Fruit fly (Drosophila melanogaster) whole organism, prepupa: Measurements from ENCODE around the gene GC.

ENCODE experiments used
- Blimp-1 ChIP-seq: fragments of 200-800 bp; sonication (Bioruptor generic); optimal IDR thresholded peaks from 3 replicates; lab custom pipeline; 2017; ENCODE audit warnings: missing biosample characterization, missing genetic modification characterization, mild to moderate bottlenecking, moderate library complexity, missing genetic modification reagents
- CG10631 ChIP-seq: fragments of 200-800 bp; sonication (Bioruptor generic); optimal IDR thresholded peaks from 2 replicates; lab custom pipeline; 2016; ENCODE audit warnings: missing biosample characterization, missing genetic modification characterization
- CG10669 ChIP-seq: fragments of 200-800 bp; sonication (Bioruptor generic); optimal IDR thresholded peaks from 3 replicates; lab custom pipeline; 2018; ENCODE audit warnings: missing biosample characterization, mild to moderate bottlenecking, missing genetic modification characterization, moderate library complexity
- CG11762 ChIP-seq: fragments of 200-800 bp; sonication (Bioruptor generic); optimal IDR thresholded peaks from 3 replicates; lab custom pipeline; 2016; ENCODE audit warnings: missing biosample characterization, missing genetic modification characterization; ENCODE audit not compliant: insufficient read depth
- CG11902 ChIP-seq: fragments of 200-800 bp; sonication (Bioruptor generic); optimal IDR thresholded peaks from 3 replicates; lab custom pipeline; 2016; ENCODE audit warnings: missing biosample characterization, missing genetic modification characterization
- CG15336 ChIP-seq: fragments of 200-800 bp; sonication (Bioruptor generic); IDR thresholded peaks from 2 replicates; pipeline ENCODE4 v1.3.6; 2022; ENCODE audit warnings: missing biosample characterization, missing genetic modification characterization
- CG1621 ChIP-seq: fragments of 200-800 bp; sonication (Bioruptor generic); optimal IDR thresholded peaks from 3 replicates; lab custom pipeline; 2018; ENCODE audit warnings: missing biosample characterization, mild to moderate bottlenecking, missing genetic modification characterization
- CG31627 ChIP-seq: fragments of 200-800 bp; sonication (Bioruptor generic); optimal IDR thresholded peaks from 3 replicates; lab custom pipeline; 2016; ENCODE audit warnings: missing biosample characterization, missing genetic modification characterization
- CG32006 ChIP-seq: fragments of 200-800 bp; sonication (Bioruptor generic); optimal IDR thresholded peaks from 3 replicates; lab custom pipeline; 2017; ENCODE audit warnings: missing biosample characterization, mild to moderate bottlenecking, missing genetic modification characterization
- CG34406 ChIP-seq: fragments of 200-800 bp; sonication (Bioruptor generic); optimal IDR thresholded peaks from 3 replicates; lab custom pipeline; 2016; ENCODE audit warnings: missing biosample characterization, missing genetic modification characterization
- CG3919 ChIP-seq: fragments of 200-800 bp; sonication (Bioruptor generic); optimal IDR thresholded peaks from 3 replicates; lab custom pipeline; 2016; ENCODE audit warnings: missing biosample characterization, missing genetic modification characterization
- CG4318 ChIP-seq: fragments of 200-800 bp; sonication (Bioruptor generic); optimal IDR thresholded peaks from 3 replicates; lab custom pipeline; 2017; ENCODE audit warnings: missing biosample characterization, mild to moderate bottlenecking, missing genetic modification characterization
- CG6163 ChIP-seq: fragments of 200-800 bp; sonication (Bioruptor generic); IDR thresholded peaks from 3 replicates; pipeline ENCODE4 v1.3.6; 2022; ENCODE audit warnings: missing biosample characterization, missing genetic modification characterization
- CG6276 ChIP-seq: fragments of 200-800 bp; sonication (Bioruptor generic); optimal IDR thresholded peaks from 2 replicates; lab custom pipeline; 2017; ENCODE audit warnings: missing biosample characterization, mild to moderate bottlenecking, missing genetic modification characterization
- CG6792 ChIP-seq: fragments of 200-800 bp; sonication (Bioruptor generic); optimal IDR thresholded peaks from 3 replicates; lab custom pipeline; 2016; ENCODE audit warnings: missing biosample characterization, missing genetic modification characterization
- CG6808 ChIP-seq: fragments of 200-800 bp; sonication (Bioruptor generic); optimal IDR thresholded peaks from 3 replicates; lab custom pipeline; 2017; ENCODE audit warnings: missing biosample characterization, missing genetic modification characterization, mild to moderate bottlenecking, moderate library complexity, missing genetic modification reagents
- CG6854 ChIP-seq: fragments of 200-800 bp; sonication (Bioruptor generic); optimal IDR thresholded peaks from 2 replicates; lab custom pipeline; 2017; ENCODE audit warnings: missing biosample characterization, mild to moderate bottlenecking, missing genetic modification characterization
- CG7368 ChIP-seq: fragments of 200-800 bp; sonication (Bioruptor generic); optimal IDR thresholded peaks from 3 replicates; lab custom pipeline; 2016; ENCODE audit warnings: missing biosample characterization, missing genetic modification characterization
- CG8119 ChIP-seq: fragments of 200-800 bp; sonication (Bioruptor generic); IDR thresholded peaks from 3 replicates; pipeline ENCODE4 v1.3.6; 2022; ENCODE audit warnings: missing biosample characterization, missing genetic modification characterization
- CG8319 ChIP-seq: fragments of 200-800 bp; sonication (Bioruptor generic); optimal IDR thresholded peaks from 3 replicates; lab custom pipeline; 2016; ENCODE audit warnings: missing biosample characterization, missing genetic modification characterization
- CG9139 ChIP-seq: fragments of 200-800 bp; sonication (Bioruptor generic); optimal IDR thresholded peaks from 3 replicates; lab custom pipeline; 2017; ENCODE audit warnings: missing biosample characterization, mild to moderate bottlenecking, missing genetic modification characterization
- Eip78C ChIP-seq: fragments of 200-800 bp; sonication (Bioruptor generic); peaks from one replicate; lab custom pipeline; 2016; ENCODE audit warnings: missing biosample characterization, missing genetic modification characterization
- Ets96B ChIP-seq: fragments of 200-800 bp; optimal IDR thresholded peaks from 2 replicates; lab custom pipeline; 2019; ENCODE audit warnings: missing biosample characterization, mild to moderate bottlenecking, missing genetic modification characterization, moderate library complexity
- Gug ChIP-seq: fragments of 200-800 bp; sonication (Bioruptor generic); IDR thresholded peaks from 2 replicates; pipeline ENCODE4 v1.3.6; 2022; ENCODE audit warnings: missing biosample characterization, missing genetic modification characterization
- Hr38 ChIP-seq: sonication (Bioruptor generic); optimal IDR thresholded peaks from 2 replicates; lab custom pipeline; 2016; ENCODE audit warnings: missing biosample characterization, missing genetic modification characterization
- Hr39 ChIP-seq: fragments of 200-800 bp; sonication (Bioruptor generic); optimal IDR thresholded peaks from 2 replicates; lab custom pipeline; 2016; ENCODE audit warnings: missing biosample characterization, missing genetic modification characterization
- Hr4 ChIP-seq: fragments of 200-800 bp; sonication (Bioruptor generic); optimal IDR thresholded peaks from 3 replicates; lab custom pipeline; 2016; ENCODE audit warnings: missing biosample characterization, missing genetic modification characterization
- Lpt ChIP-seq: fragments of 200-800 bp; sonication (Bioruptor generic); optimal IDR thresholded peaks from 3 replicates; lab custom pipeline; 2016; ENCODE audit warnings: missing biosample characterization, missing genetic modification characterization
- Met ChIP-seq: fragments of 200-800 bp; sonication (Bioruptor generic); optimal IDR thresholded peaks from 3 replicates; lab custom pipeline; 2016; ENCODE audit warnings: missing biosample characterization, missing genetic modification characterization
- OdsH ChIP-seq: fragments of 200-800 bp; sonication (Bioruptor generic); optimal IDR thresholded peaks from 3 replicates; lab custom pipeline; 2016; ENCODE audit warnings: missing biosample characterization, missing genetic modification characterization
- Smox ChIP-seq: fragments of 200-800 bp; sonication (Bioruptor generic); optimal IDR thresholded peaks from 3 replicates; lab custom pipeline; 2016; ENCODE audit warnings: missing biosample characterization, missing genetic modification characterization
- Sox102F ChIP-seq: fragments of 200-800 bp; sonication (Bioruptor generic); optimal IDR thresholded peaks from 2 replicates; lab custom pipeline; 2016; ENCODE audit warnings: missing biosample characterization, mild to moderate bottlenecking, missing genetic modification characterization
- Sox14 ChIP-seq: fragments of 200-800 bp; sonication (Bioruptor generic); optimal IDR thresholded peaks from 3 replicates; lab custom pipeline; 2016; ENCODE audit warnings: missing biosample characterization, missing genetic modification characterization
- Sox15 ChIP-seq: fragments of 200-800 bp; sonication (Bioruptor generic); optimal IDR thresholded peaks from 3 replicates; lab custom pipeline; 2016; ENCODE audit warnings: missing biosample characterization, missing genetic modification characterization
- achi ChIP-seq: fragments of 200-800 bp; sonication (Bioruptor generic); optimal IDR thresholded peaks from 3 replicates; lab custom pipeline; 2016; ENCODE audit warnings: missing biosample characterization, missing genetic modification characterization
- acj6 ChIP-seq: fragments of 200-800 bp; sonication (Bioruptor generic); optimal IDR thresholded peaks from 3 replicates; lab custom pipeline; 2016; ENCODE audit warnings: missing biosample characterization, missing genetic modification characterization
- cyc ChIP-seq: fragments of 200-800 bp; sonication (Bioruptor generic); optimal IDR thresholded peaks from 3 replicates; lab custom pipeline; 2016; ENCODE audit warnings: missing biosample characterization, missing genetic modification characterization
- dac ChIP-seq: fragments of 200-800 bp; sonication (Bioruptor generic); optimal IDR thresholded peaks from 2 replicates; lab custom pipeline; 2017; ENCODE audit warnings: missing biosample characterization, mild to moderate bottlenecking, missing genetic modification characterization
- dsx ChIP-seq: fragments of 200-800 bp; optimal IDR thresholded peaks from 3 replicates; lab custom pipeline; 2019; ENCODE audit warnings: missing biosample characterization, mild to moderate bottlenecking, missing genetic modification characterization, moderate library complexity; ENCODE audit not compliant: poor library complexity, severe bottlenecking
- eg ChIP-seq: fragments of 200-800 bp; sonication (Bioruptor generic); IDR thresholded peaks from 3 replicates; pipeline ENCODE4 v1.3.6; 2022; ENCODE audit warnings: missing biosample characterization, missing genetic modification characterization
- fd85E ChIP-seq: fragments of 200-800 bp; sonication (Bioruptor generic); optimal IDR thresholded peaks from 3 replicates; lab custom pipeline; 2016; ENCODE audit warnings: missing biosample characterization, missing genetic modification characterization
- fkh ChIP-seq: fragments of 200-800 bp; sonication (Bioruptor generic); optimal IDR thresholded peaks from 3 replicates; lab custom pipeline; 2017; ENCODE audit warnings: missing biosample characterization, mild to moderate bottlenecking, missing genetic modification characterization, moderate library complexity
- lz ChIP-seq: fragments of 200-800 bp; sonication (Bioruptor generic); optimal IDR thresholded peaks from 3 replicates; lab custom pipeline; 2016; ENCODE audit warnings: missing biosample characterization, missing genetic modification characterization
- net ChIP-seq: fragments of 200-800 bp; sonication (Bioruptor generic); optimal IDR thresholded peaks from 3 replicates; lab custom pipeline; 2016; ENCODE audit warnings: missing biosample characterization, missing genetic modification characterization
- pdm3 ChIP-seq: fragments of 200-800 bp; sonication (Bioruptor generic); optimal IDR thresholded peaks from 3 replicates; lab custom pipeline; 2016; ENCODE audit warnings: missing biosample characterization, missing genetic modification characterization
- salr ChIP-seq, 2 experiments: fragments of 200-800 bp; sonication (Bioruptor generic); optimal IDR thresholded peaks; 3 replicates each; lab custom pipeline; 2016 to 2018; ENCODE audit warnings: missing biosample characterization in 2 of 2, missing genetic modification characterization in 2 of 2, mild to moderate bottlenecking in 1 of 2
- spab ChIP-seq: fragments of 200-800 bp; sonication (Bioruptor generic); optimal IDR thresholded peaks from 2 replicates; lab custom pipeline; 2017; ENCODE audit warnings: missing biosample characterization, mild to moderate bottlenecking, missing genetic modification characterization, missing genetic modification reagents
- svp ChIP-seq: fragments of 200-800 bp; sonication (Bioruptor generic); peaks from one replicate; lab custom pipeline; 2016; ENCODE audit warnings: missing biosample characterization, missing genetic modification characterization
- topi ChIP-seq: fragments of 200-800 bp; sonication (Bioruptor generic); optimal IDR thresholded peaks from 3 replicates; lab custom pipeline; 2016; ENCODE audit warnings: missing biosample characterization, missing genetic modification characterization
- vri ChIP-seq: fragments of 200-800 bp; sonication (Bioruptor generic); optimal IDR thresholded peaks from 3 replicates; lab custom pipeline; 2016; ENCODE audit warnings: missing biosample characterization, mild to moderate bottlenecking, missing genetic modification characterization

The GC gene

dm6 chr3L:1614465-1615084, 14.5 kb downstream of the GC start:
- TF ChIP-seq Ets96B (tag; lab: Kevin White, UChicago) (no peak), CG8119 (GFP tag; lab: Robert Waterston, UW) (no peak), svp (peak; percentile 57), dac (no peak)

- no peak for TF ChIP-seq salr (GFP tag; optimal IDR thresholded peaks at IDR 0.05; lab: Kevin White, UChicago)
- no peak for TF ChIP-seq pdm3
- no peak for TF ChIP-seq CG6854 (GFP tag; lab: Kevin White, UChicago)
- no peak for TF ChIP-seq Ets96B (tag; lab: Kevin White, UChicago)
- no peak for TF ChIP-seq dac
- TF ChIP-seq fd85E: no peak
- no peak for TF ChIP-seq CG6792 (GFP tag; lab: Kevin White, UChicago)
- TF ChIP-seq CG3919 (GFP tag; lab: Kevin White, UChicago): peak; percentile 6
- TF ChIP-seq CG34406 (GFP tag; lab: Kevin White, UChicago): no peak
- peak; percentile 19 for TF ChIP-seq CG10631 (GFP tag; lab: Kevin White, UChicago)
- TF ChIP-seq Hr4: peak; percentile 42
- no peak for TF ChIP-seq Hr39 (GFP tag; lab: Kevin White, UChicago)
- TF ChIP-seq CG6163 (GFP tag; lab: Robert Waterston, UW): no peak
- no peak for TF ChIP-seq Smox
- TF ChIP-seq Sox102F (GFP tag; lab: Kevin White, UChicago): no peak
- TF ChIP-seq CG8319: no peak
- no peak for TF ChIP-seq CG11762 (GFP tag; lab: Kevin White, UChicago)
- TF ChIP-seq topi (GFP tag; lab: Kevin White, UChicago): no peak
- TF ChIP-seq svp: peak; percentile 52
- no peak for TF ChIP-seq vri
- TF ChIP-seq CG10669 (GFP tag; lab: Kevin White, UChicago): no peak
- peak; percentile 23 for TF ChIP-seq Lpt (GFP tag; lab: Kevin White, UChicago)
- peak; percentile 19; the same call in 1 of the 2 replicates for TF ChIP-seq Gug
- peak; percentile 77 for TF ChIP-seq Eip78C
- TF ChIP-seq cyc: no peak
- no peak for TF ChIP-seq Sox15 (GFP tag; lab: Kevin White, UChicago)
- TF ChIP-seq CG4318 (GFP tag; lab: Kevin White, UChicago): no peak
- peak; percentile 46; the same call in 1 of the 2 replicates for TF ChIP-seq CG15336
- peak; percentile 38 for TF ChIP-seq CG32006 (GFP tag; lab: Kevin White, UChicago)
- TF ChIP-seq CG1621: no peak
- peak; percentile 43; the same call in 2 of the 3 replicates for TF ChIP-seq eg (GFP tag; lab: Robert Waterston, UW)
- no peak for TF ChIP-seq lz
- TF ChIP-seq CG31627: no peak
- TF ChIP-seq Met (GFP tag; lab: Kevin White, UChicago): no peak
- no peak for TF ChIP-seq Hr38
- TF ChIP-seq CG9139 (GFP tag; lab: Kevin White, UChicago): no peak
- peak; percentile 11 for TF ChIP-seq acj6 (GFP tag; lab: Kevin White, UChicago)
- TF ChIP-seq spab (GFP tag; lab: Kevin White, UChicago): no peak
- TF ChIP-seq CG11902 (GFP tag; lab: Kevin White, UChicago): no peak
- TF ChIP-seq CG7368: no peak
- no peak for TF ChIP-seq CG6808
- no peak for TF ChIP-seq fkh (GFP tag; lab: Kevin White, UChicago)
- TF ChIP-seq achi: peak; percentile 20
- TF ChIP-seq OdsH: no peak
- TF ChIP-seq Sox14 (GFP tag; lab: Kevin White, UChicago): peak; percentile 9
- TF ChIP-seq Blimp-1: no peak
- TF ChIP-seq net: peak; percentile 21
- peak; percentile 38 for TF ChIP-seq dsx
- no peak for TF ChIP-seq CG6276 (GFP tag; lab: Kevin White, UChicago)
Observed at dm6 chr3L:1609611-1610010, 19.5 kb downstream of the GC start.
